Worm (Caenorhabditis elegans): ENCODE results near the gene skr-21.

DNA sequence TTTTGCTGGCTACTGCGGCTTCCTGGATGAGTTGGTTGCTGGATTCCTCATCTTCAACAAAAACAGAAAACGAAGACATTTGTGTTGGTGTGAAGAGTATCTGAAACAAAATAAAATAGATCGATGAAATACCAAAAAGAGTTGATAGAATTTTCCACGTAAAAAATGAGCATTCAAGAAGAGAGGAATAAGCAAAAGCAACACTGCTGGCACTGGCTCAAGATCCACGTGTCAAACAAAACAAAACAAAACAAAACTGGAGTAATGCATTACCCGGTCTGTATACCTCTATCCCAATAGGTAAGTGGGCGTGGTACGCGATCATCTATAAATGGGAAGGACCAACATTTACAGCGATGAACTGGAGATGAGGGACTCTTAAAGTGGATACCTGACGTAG is 8.4 kb upstream of the skr-21 start, which contains the start of gene K08H2.2:
- TF ChIP-seq tra-4 (tag; optimal IDR thresholded peaks at IDR 0.05) (no peak), ama-1 (optimal IDR thresholded peaks at IDR 0.05) (no peak), tbx-11 (GFP tag; IDR thresholded peaks at IDR 0.05) (no peak), ceh-36 (tag; optimal IDR thresholded peaks at IDR 0.05) (no peak), pes-1 (GFP tag; IDR thresholded peaks at IDR 0.05) (no peak), tbx-37 (GFP tag; conservative IDR thresholded peaks at IDR 0.05) (no peak), ceh-13 (GFP tag; optimal IDR thresholded peaks at IDR 0.05) (no peak), B0310.2 (tag; optimal IDR thresholded peaks at IDR 0.05) (no peak), flt-1 (GFP tag; IDR thresholded peaks at IDR 0.05) (no peak), aly-1 (tag; optimal IDR thresholded peaks at IDR 0.05) (no peak), ets-7 (tag; optimal IDR thresholded peaks at IDR 0.05) (no peak)

All from whole organism, early embryonic.